2 worm cellular contexts compared by ENCODE assay signal in genomic region chrIII:3109564-3109963, ce11.
A peak's percentile ranks its signal among the peaks of the same experiment; 100 is the strongest.
TF ChIP-seq lines count a peak whose summit lies in the region.

No protein-coding gene starts in this region.

TF ChIP-seq in whole organism, L4 larva, 104 proteins besides CTCF, POLR2A, EP300 and RAD21:
- TF ChIP-seq lim-7 (GFP tag; IDR thresholded peaks at IDR 0.05; lab: Robert Waterston, UW) (0 out of 2 replicates have a peak, but pooled peaks have one; percentile 29), spr-3 (GFP tag; optimal IDR thresholded peaks at IDR 0.05; lab: Kevin White, UChicago) (no peak), lin-38 (GFP tag; IDR thresholded peaks at IDR 0.05; lab: Robert Waterston, UW) (peak; percentile 30; the same call in 1 of the 2 replicates)

TF ChIP-seq in whole organism, young adult, 124 proteins besides CTCF, POLR2A, EP300 and RAD21:
- peak; percentile 82 for TF ChIP-seq tbp1 (GFP tag; optimal IDR thresholded peaks at IDR 0.05; lab: Kevin White, UChicago)
- peak; percentile 39 for TF ChIP-seq rpc-1 (optimal IDR thresholded peaks at IDR 0.05; lab: Kevin White, UChicago)
- TF ChIP-seq rpc-1 (tag; optimal IDR thresholded peaks at IDR 0.05; lab: Kevin White, UChicago), result peak; percentile 66
- TF ChIP-seq snpc-1.3 (tag; optimal IDR thresholded peaks at IDR 0.05; lab: Kevin White, UChicago; ENCODE audit: insufficient read depth), result no peak
- no peak for TF ChIP-seq hlh-26 (GFP tag; conservative IDR thresholded peaks at IDR 0.05; lab: Robert Waterston, UW)
- peak; percentile 56 for TF ChIP-seq B0261.1 (tag; optimal IDR thresholded peaks at IDR 0.05; lab: Kevin White, UChicago)
- peak; percentile 3 for TF ChIP-seq die-1 (tag; optimal IDR thresholded peaks at IDR 0.05; lab: Kevin White, UChicago)
